Fruit fly (Drosophila melanogaster): Measurements from ENCODE around the gene CG31088.

CG31088 gene

dm6 chr3R:15973488-15973975 lies 22.8 kb upstream of the CG31088 start (continued):
- no peak for TF ChIP-seq CG18764 (GFP tag; optimal IDR thresholded peaks at IDR 0.05)
- TF ChIP-seq kah (GFP tag; optimal IDR thresholded peaks at IDR 0.05), result no peak
- no peak for TF ChIP-seq H15 (GFP tag; IDR thresholded peaks at IDR 0.05)
- TF ChIP-seq Ssrp (tag; optimal IDR thresholded peaks at IDR 0.05), result no peak
- no peak for TF ChIP-seq Rfx (GFP tag; IDR thresholded peaks at IDR 0.05)
- TF ChIP-seq CG4617 (GFP tag; optimal IDR thresholded peaks at IDR 0.05; ENCODE audit: borderline replicate concordance), result peak; percentile 98
- TF ChIP-seq Hmr (GFP tag; optimal IDR thresholded peaks at IDR 0.05), result peak; percentile 22
- TF ChIP-seq CG30431 (GFP tag; optimal IDR thresholded peaks at IDR 0.05), result no peak
- TF ChIP-seq NC2α (GFP tag; optimal IDR thresholded peaks at IDR 0.05), result no peak
- TF ChIP-seq fd3F (GFP tag; optimal IDR thresholded peaks at IDR 0.05), result no peak
- TF ChIP-seq Pdp1 (GFP tag; optimal IDR thresholded peaks at IDR 0.05), result peak in 1 of 2 experiments; percentile 60
- no peak for TF ChIP-seq HLH54F (GFP tag; optimal IDR thresholded peaks at IDR 0.05)
- TF ChIP-seq CG32772 (GFP tag; IDR thresholded peaks at IDR 0.05), result no peak
- peak in 1 of 2 experiments; percentile 1 for TF ChIP-seq dpn (GFP tag; optimal IDR thresholded peaks at IDR 0.05)
- TF ChIP-seq fu2 (GFP tag; optimal IDR thresholded peaks at IDR 0.05), result no peak
- peak; percentile 52 for TF ChIP-seq jumu (GFP tag; optimal IDR thresholded peaks at IDR 0.05)
- TF ChIP-seq CG9215 (GFP tag; IDR thresholded peaks at IDR 0.05), result no peak
- no peak for TF ChIP-seq aop (GFP tag; IDR thresholded peaks at IDR 0.05)
- TF ChIP-seq insv (GFP tag; optimal IDR thresholded peaks at IDR 0.05), result peak in 1 of 2 experiments; percentile 55
- TF ChIP-seq pfk (GFP tag; optimal IDR thresholded peaks at IDR 0.05), result peak; percentile 19
- TF ChIP-seq C15 (GFP tag; IDR thresholded peaks at IDR 0.05), result no peak
- peak; percentile 78 for TF ChIP-seq ERR (GFP tag; optimal IDR thresholded peaks at IDR 0.05)
- TF ChIP-seq CG12219 (GFP tag; optimal IDR thresholded peaks at IDR 0.05), result no peak
- peak; percentile 39 for TF ChIP-seq repo (GFP tag; optimal IDR thresholded peaks at IDR 0.05)
- TF ChIP-seq klu (GFP tag; IDR thresholded peaks at IDR 0.05), result no peak
- TF ChIP-seq yki (optimal IDR thresholded peaks at IDR 0.05), result peak; percentile 84
- TF ChIP-seq CG10431 (GFP tag; optimal IDR thresholded peaks at IDR 0.05), result peak; percentile 32
- no peak for TF ChIP-seq CG32767 (GFP tag; IDR thresholded peaks at IDR 0.05)
- TF ChIP-seq CG10654 (GFP tag; optimal IDR thresholded peaks at IDR 0.05), result no peak
- TF ChIP-seq CG18011 (GFP tag; optimal IDR thresholded peaks at IDR 0.05), result peak; percentile 99
- no peak for TF ChIP-seq jigr1 (GFP tag; IDR thresholded peaks at IDR 0.05)
- peak; percentile 91 for TF ChIP-seq Elba2 (GFP tag; optimal IDR thresholded peaks at IDR 0.05)
- peak; percentile 25 for TF ChIP-seq disco-r (GFP tag; optimal IDR thresholded peaks at IDR 0.05)
- TF ChIP-seq CG15601 (tag; optimal IDR thresholded peaks at IDR 0.05), result peak; percentile 89
- TF ChIP-seq luna (GFP tag; optimal IDR thresholded peaks at IDR 0.05), result peak; percentile 10
- TF ChIP-seq bsh (GFP tag; optimal IDR thresholded peaks at IDR 0.05), result no peak
- peak; percentile 96 for TF ChIP-seq CG6654 (GFP tag; optimal IDR thresholded peaks at IDR 0.05)
- TF ChIP-seq grn (GFP tag; optimal IDR thresholded peaks at IDR 0.05), result peak; percentile 8
- no peak for TF ChIP-seq Abd-B (GFP tag; optimal IDR thresholded peaks at IDR 0.05)
- peak; percentile 84 for TF ChIP-seq onecut (GFP tag; IDR thresholded peaks at IDR 0.05)
- no peak for TF ChIP-seq CG5245 (GFP tag; optimal IDR thresholded peaks at IDR 0.05)
- peak; percentile 74 for TF ChIP-seq CG13894 (tag; optimal IDR thresholded peaks at IDR 0.05)
- peak; percentile 49 for TF ChIP-seq CG15514 (GFP tag; optimal IDR thresholded peaks at IDR 0.05)
- peak; percentile 0 for TF ChIP-seq CG1603 (tag; optimal IDR thresholded peaks at IDR 0.05)
- peak; percentile 72 for TF ChIP-seq CHES-1-like (GFP tag; optimal IDR thresholded peaks at IDR 0.05)
- no peak for TF ChIP-seq Neu2 (GFP tag; optimal IDR thresholded peaks at IDR 0.05; ENCODE audit: borderline replicate concordance)
- no peak for TF ChIP-seq crol (GFP tag; IDR thresholded peaks at IDR 0.05)
- peak; percentile 28 for TF ChIP-seq Deaf1 (tag; optimal IDR thresholded peaks at IDR 0.05)
- TF ChIP-seq ewg (GFP tag; optimal IDR thresholded peaks at IDR 0.05), result peak; percentile 100
- no peak for TF ChIP-seq sisA (GFP tag; IDR thresholded peaks at IDR 0.05)
- TF ChIP-seq pan (optimal IDR thresholded peaks at IDR 0.05), result no peak
- no peak for TF ChIP-seq pan (GFP tag; optimal IDR thresholded peaks at IDR 0.05 in 1 of 2, IDR thresholded peaks at IDR 0.05 in 1 of 2)
